Worm (Caenorhabditis elegans) whole organism, L1 larva: Measurements from ENCODE around the gene F31E8.4.

ENCODE experiments used
- C16A3.4 ChIP-seq: fragments of 150-350 bp; optimal IDR thresholded peaks from 2 replicates; lab custom pipeline; 2014; ENCODE audit warnings: missing biosample characterization, missing genetic modification characterization
- C34B4.2 ChIP-seq: sonication (generic microtip); optimal IDR thresholded peaks from 2 replicates; lab custom pipeline; 2017; ENCODE audit warnings: mild to moderate bottlenecking, missing genetic modification characterization, missing compliant biosample characterization
- Y116A8C.19 ChIP-seq: sonication (generic microtip); optimal IDR thresholded peaks from 2 replicates; lab custom pipeline; 2016; ENCODE audit warnings: missing compliant biosample characterization, missing genetic modification characterization, borderline replicate concordance
- aha-1 ChIP-seq: fragments of 150-350 bp; optimal IDR thresholded peaks from 2 replicates; lab custom pipeline; 2014; ENCODE audit warnings: missing biosample characterization, missing genetic modification characterization
- alr-1 ChIP-seq: fragments of 200-800 bp; sonication (Bioruptor generic); optimal IDR thresholded peaks from 2 replicates; lab custom pipeline; 2018; ENCODE audit warnings: borderline replicate concordance, mild to moderate bottlenecking, missing genetic modification characterization, missing compliant biosample characterization
- aly-2 ChIP-seq: fragments of 150-350 bp; optimal IDR thresholded peaks from 2 replicates; lab custom pipeline; 2014; ENCODE audit warnings: missing biosample characterization, missing genetic modification characterization
- ceh-8 ChIP-seq: fragments of 200-800 bp; sonication (Bioruptor generic); optimal IDR thresholded peaks from 2 replicates; lab custom pipeline; 2018; ENCODE audit warnings: mild to moderate bottlenecking, missing genetic modification characterization, moderate library complexity, missing compliant biosample characterization
- ceh-82 ChIP-seq, 3 experiments: fragments of 150-350 bp in 1 of 3; sonication (generic microtip) in 2 of 3; optimal IDR thresholded peaks; 2 replicates each; lab custom pipeline; 2014 to 2017; ENCODE audit warnings: missing biosample characterization in 3 of 3, missing genetic modification characterization in 3 of 3
- ceh-90 ChIP-seq: sonication (generic microtip); optimal IDR thresholded peaks from 2 replicates; lab custom pipeline; 2016; ENCODE audit warnings: missing genetic modification characterization, missing compliant biosample characterization
- dsc-1 ChIP-seq: sonication (generic microtip); optimal IDR thresholded peaks from 2 replicates; lab custom pipeline; 2016; ENCODE audit warnings: mild to moderate bottlenecking, missing genetic modification characterization, missing compliant biosample characterization
- efl-3 ChIP-seq: fragments of 200-800 bp; sonication (Bioruptor generic); optimal IDR thresholded peaks from 2 replicates; lab custom pipeline; 2018; ENCODE audit warnings: mild to moderate bottlenecking, missing genetic modification characterization, missing compliant biosample characterization
- egl-13 ChIP-seq: sonication (generic microtip); optimal IDR thresholded peaks from 2 replicates; lab custom pipeline; 2016; ENCODE audit warnings: missing genotype, missing genetic modification reagents, missing genetic modification characterization, missing compliant biosample characterization
- ets-5 ChIP-seq: fragments of 200-800 bp; sonication (Bioruptor generic); IDR thresholded peaks from 2 replicates; pipeline ENCODE4 v1.3.6; 2022; ENCODE audit warnings: missing genetic modification characterization, missing compliant biosample characterization
- fkh-10 ChIP-seq: sonication (generic microtip); optimal IDR thresholded peaks from 2 replicates; lab custom pipeline; 2017; ENCODE audit warnings: missing biosample characterization, missing genetic modification reagents, missing genetic modification characterization
- fos-1 ChIP-seq: fragments of 150-350 bp; optimal IDR thresholded peaks from 2 replicates; lab custom pipeline; 2014; ENCODE audit warnings: missing biosample characterization, missing genetic modification characterization
- grh-1 ChIP-seq: fragments of 200-800 bp; sonication (Bioruptor generic); IDR thresholded peaks from 2 replicates; pipeline ENCODE4 v1.3.6; 2022; ENCODE audit warnings: missing genetic modification reagents, missing genetic modification characterization, missing compliant biosample characterization
- hlh-17 ChIP-seq: fragments of 200-800 bp; sonication (Bioruptor generic); optimal IDR thresholded peaks from 2 replicates; lab custom pipeline; 2018; ENCODE audit warnings: missing genetic modification characterization, mild to moderate bottlenecking, missing compliant biosample characterization, moderate library complexity, borderline replicate concordance
- hpl-2 ChIP-seq: fragments of 150-350 bp; optimal IDR thresholded peaks from 2 replicates; lab custom pipeline; 2014; ENCODE audit warnings: missing biosample characterization, missing genetic modification reagents, missing genetic modification characterization
- isw-1 ChIP-seq: fragments of 200-800 bp; sonication (Bioruptor generic); IDR thresholded peaks from 2 replicates; pipeline ENCODE4 v1.3.6; 2022; ENCODE audit warnings: missing genetic modification characterization, missing compliant biosample characterization
- lin-15B ChIP-seq: fragments of 150-350 bp; sonication (generic microtip); optimal IDR thresholded peaks from 3 replicates; lab custom pipeline; 2014; ENCODE audit warnings: missing biosample characterization, missing genetic modification characterization
- lin-35 ChIP-seq, 2 experiments: fragments of 150-350 bp; optimal IDR thresholded peaks; 2 replicates each; lab custom pipeline; 2014; ENCODE audit warnings: missing biosample characterization in 2 of 2, missing genetic modification characterization in 2 of 2, missing genetic modification reagents in 2 of 2
- lir-3 ChIP-seq: sonication (generic microtip); optimal IDR thresholded peaks from 2 replicates; lab custom pipeline; 2016; ENCODE audit warnings: mild to moderate bottlenecking, missing genetic modification characterization, moderate library complexity, missing compliant biosample characterization; ENCODE audit not compliant: poor library complexity
- lsy-2 ChIP-seq, 2 experiments: fragments of 150-350 bp; optimal IDR thresholded peaks; 2 replicates each; lab custom pipeline; 2014; ENCODE audit warnings: missing biosample characterization in 2 of 2, missing genetic modification characterization in 2 of 2
- mab-9 ChIP-seq: fragments of 200-800 bp; sonication (Bioruptor generic); IDR thresholded peaks from 2 replicates; pipeline ENCODE4 v1.3.6; 2022; ENCODE audit warnings: missing genetic modification reagents, missing genetic modification characterization, missing compliant biosample characterization
- mdl-1 ChIP-seq, 2 experiments: fragments of 150-350 bp; optimal IDR thresholded peaks; 2 replicates each; lab custom pipeline; 2014 to 2017; ENCODE audit warnings: missing biosample characterization in 2 of 2, missing genetic modification characterization in 2 of 2, inconsistent platforms in 1 of 2
- mef-2 ChIP-seq: fragments of 150-350 bp; optimal IDR thresholded peaks from 2 replicates; lab custom pipeline; 2014; ENCODE audit warnings: missing biosample characterization, missing genetic modification characterization
- mep-1 ChIP-seq: fragments of 150-350 bp; optimal IDR thresholded peaks from 2 replicates; lab custom pipeline; 2014; ENCODE audit warnings: missing biosample characterization, missing genetic modification characterization
- nhr-11 ChIP-seq: fragments of 150-350 bp; optimal IDR thresholded peaks from 2 replicates; lab custom pipeline; 2014; ENCODE audit warnings: missing biosample characterization, missing genetic modification characterization
- nhr-12 ChIP-seq: sonication (generic microtip); optimal IDR thresholded peaks from 2 replicates; lab custom pipeline; 2017; ENCODE audit warnings: missing biosample characterization, missing genetic modification characterization
- nhr-20 ChIP-seq: sonication (generic microtip); optimal IDR thresholded peaks from 2 replicates; lab custom pipeline; 2016; ENCODE audit warnings: mild to moderate bottlenecking, missing genetic modification characterization, missing compliant biosample characterization
- nhr-71 ChIP-seq: sonication (generic microtip); optimal IDR thresholded peaks from 2 replicates; lab custom pipeline; 2016; ENCODE audit warnings: mild to moderate bottlenecking, missing genetic modification characterization, moderate library complexity, missing compliant biosample characterization
- nhr-76 ChIP-seq: sonication (generic microtip); optimal IDR thresholded peaks from 2 replicates; lab custom pipeline; 2017; ENCODE audit warnings: missing biosample characterization, missing genetic modification characterization
- nhr-84 ChIP-seq: sonication (generic microtip); optimal IDR thresholded peaks from 2 replicates; lab custom pipeline; 2017; ENCODE audit warnings: missing biosample characterization, missing genetic modification characterization
- nhr-85 ChIP-seq: sonication (generic microtip); peaks from one replicate; lab custom pipeline; 2016; ENCODE audit warnings: missing genetic modification characterization, inconsistent platforms, missing compliant biosample characterization
- pag-3 ChIP-seq: sonication (generic microtip); optimal IDR thresholded peaks from 2 replicates; lab custom pipeline; 2017; ENCODE audit warnings: missing genetic modification characterization, mild to moderate bottlenecking, missing compliant biosample characterization, antibody characterized with exemption, borderline replicate concordance; ENCODE audit not compliant: insufficient read depth
- pqm-1 ChIP-seq: sonication (generic microtip); optimal IDR thresholded peaks from 3 replicates; lab custom pipeline; 2017; ENCODE audit warnings: missing biosample characterization, missing genetic modification characterization
- snpc-4 ChIP-seq: fragments of 150-350 bp; optimal IDR thresholded peaks from 2 replicates; lab custom pipeline; 2014; ENCODE audit warnings: missing biosample characterization, missing genetic modification characterization
- sox-4 ChIP-seq: sonication (generic microtip); optimal IDR thresholded peaks from 2 replicates; lab custom pipeline; 2016; ENCODE audit warnings: missing genetic modification characterization, missing compliant biosample characterization
- sup-37 ChIP-seq: fragments of 200-800 bp; sonication (Bioruptor generic); optimal IDR thresholded peaks from 2 replicates; lab custom pipeline; 2018; ENCODE audit warnings: mild to moderate bottlenecking, missing genetic modification characterization, missing compliant biosample characterization
- swsn-7 ChIP-seq: sonication (generic microtip); optimal IDR thresholded peaks from 2 replicates; lab custom pipeline; 2016; ENCODE audit warnings: missing genetic modification characterization, missing compliant biosample characterization
- tbx-2 ChIP-seq: sonication (generic microtip); optimal IDR thresholded peaks from 2 replicates; lab custom pipeline; 2016; ENCODE audit warnings: missing genetic modification characterization, missing compliant biosample characterization
- unc-130 ChIP-seq: fragments of 150-350 bp; optimal IDR thresholded peaks from 2 replicates; lab custom pipeline; 2017; ENCODE audit warnings: missing biosample characterization, missing genetic modification characterization, inconsistent platforms
- unc-30 ChIP-seq: sonication (generic microtip); optimal IDR thresholded peaks from 2 replicates; lab custom pipeline; 2017; ENCODE audit warnings: missing biosample characterization, missing genetic modification characterization
- unc-62 ChIP-seq: fragments of 150-350 bp; optimal IDR thresholded peaks from 2 replicates; lab custom pipeline; 2014; ENCODE audit warnings: missing biosample characterization, missing genetic modification reagents, missing genetic modification characterization
- unc-86 ChIP-seq: sonication (generic microtip); optimal IDR thresholded peaks from 2 replicates; lab custom pipeline; 2016; ENCODE audit warnings: missing genetic modification characterization, missing compliant biosample characterization
- unc-98 ChIP-seq: fragments of 200-800 bp; sonication (Bioruptor generic); IDR thresholded peaks from 2 replicates; pipeline ENCODE4 v1.3.6; 2022; ENCODE audit warnings: missing genetic modification characterization, missing compliant biosample characterization
- xbp-1 ChIP-seq: sonication (generic microtip); optimal IDR thresholded peaks from 2 replicates; lab custom pipeline; 2016; ENCODE audit warnings: missing genetic modification characterization, missing compliant biosample characterization
- zag-1 ChIP-seq: fragments of 150-350 bp; optimal IDR thresholded peaks from 2 replicates; lab custom pipeline; 2014; ENCODE audit warnings: missing biosample characterization, missing genetic modification characterization
- ztf-4 ChIP-seq: fragments of 150-350 bp; optimal IDR thresholded peaks from 2 replicates; lab custom pipeline; 2014; ENCODE audit warnings: missing biosample characterization, missing genetic modification characterization

The F31E8.4 gene

ce11 chrII:6841102-6841501 is 41.1 kb upstream of the F31E8.4 start (continued):
- TF ChIP-seq Y116A8C.19 (tag; lab: Kevin White, UChicago) = no peak
- TF ChIP-seq nhr-20 (tag; lab: Kevin White, UChicago) = peak; percentile 40
- TF ChIP-seq C34B4.2 (tag; lab: Kevin White, UChicago) = no peak

ce11 chrII:6840663-6841062 is 40.7 kb upstream of the F31E8.4 start:
- TF ChIP-seq unc-62 (GFP tag; lab: Kevin White, UChicago) = no peak

- TF ChIP-seq nhr-20 (tag; lab: Kevin White, UChicago) (peak; percentile 87), unc-98 (no peak), C16A3.4 (tag; lab: Kevin White, UChicago) (no peak), lin-35 (GFP tag; optimal IDR thresholded peaks at IDR 0.05; lab: Kevin White, UChicago) (peak; percentile 14 to 46), mdl-1 (tag; optimal IDR thresholded peaks at IDR 0.05; lab: Kevin White, UChicago) (peak in 1 of 2 experiments; percentile 47), sup-37 (GFP tag; lab: Kevin White, UChicago) (peak; percentile 27), mep-1 (tag; lab: Kevin White, UChicago) (peak; percentile 24), pqm-1 (tag; lab: Kevin White, UChicago) (no peak), nhr-11 (tag; lab: Kevin White, UChicago) (no peak), swsn-7 (peak; percentile 41), hlh-17 (GFP tag; lab: Kevin White, UChicago) (no peak), nhr-71 (peak; percentile 79), ztf-4 (peak; percentile 52), ceh-82 (tag; optimal IDR thresholded peaks at IDR 0.05; lab: Kevin White, UChicago) (peak in 1 of 3 experiments; percentile 23), efl-3 (GFP tag; lab: Kevin White, UChicago) (no peak), grh-1 (GFP tag; lab: Robert Waterston, UW) (no peak), lsy-2 (tag; optimal IDR thresholded peaks at IDR 0.05; lab: Kevin White, UChicago) (peak; percentile 47 to 63), fos-1 (tag; lab: Kevin White, UChicago) (no peak), snpc-4 (no peak), aha-1 (tag; lab: Kevin White, UChicago) (no peak), zag-1 (tag; lab: Kevin White, UChicago) (no peak), sox-4 (no peak), unc-30 (tag; lab: Kevin White, UChicago) (no peak), fkh-10 (no peak), nhr-12 (tag; lab: Kevin White, UChicago) (no peak), pag-3 (no peak), xbp-1 (tag; lab: Kevin White, UChicago) (peak; percentile 43), unc-86 (tag; lab: Kevin White, UChicago) (peak; percentile 15), unc-130 (tag; lab: Kevin White, UChicago) (no peak), nhr-76 (no peak), alr-1 (no peak), lir-3 (tag; lab: Kevin White, UChicago) (no peak), egl-13 (peak; percentile 82), ets-5 (GFP tag; lab: Robert Waterston, UW) (no peak), mab-9 (GFP tag; lab: Robert Waterston, UW) (no peak), dsc-1 (tag; lab: Kevin White, UChicago) (peak; percentile 70), hpl-2 (GFP tag; lab: Kevin White, UChicago) (no peak), unc-62 (GFP tag; lab: Kevin White, UChicago) (no peak), ceh-8 (GFP tag; lab: Kevin White, UChicago) (peak; percentile 4), nhr-85 (tag; lab: Kevin White, UChicago) (peak; percentile 93), mef-2 (tag; lab: Kevin White, UChicago) (peak; percentile 31), Y116A8C.19 (tag; lab: Kevin White, UChicago) (no peak), aly-2 (tag; lab: Kevin White, UChicago) (no peak), lin-15B (tag; lab: Kevin White, UChicago) (no peak), ceh-90 (tag; lab: Kevin White, UChicago) (no peak), tbx-2 (peak; percentile 46), nhr-84 (tag; lab: Kevin White, UChicago) (no peak), isw-1 (GFP tag; lab: Robert Waterston, UW) (no peak)
Observed at ce11 chrII:6838977-6839376, 39.0 kb upstream of the F31E8.4 start.
